Fruit fly (Drosophila melanogaster) whole organism, embryonic: ENCODE results near the gene CG13653.
A peak's percentile ranks its signal among the peaks of the same experiment; 100 is the strongest.

Experiments
- Antp ChIP-seq: fragments of 200-800 bp; sonication (Bioruptor generic); optimal IDR thresholded peaks from 3 replicates; lab custom pipeline; 2016; ENCODE audit warnings: missing biosample characterization, missing genetic modification characterization
- Awh ChIP-seq: fragments of 200-800 bp; sonication (Bioruptor generic); IDR thresholded peaks from 2 replicates; pipeline ENCODE4, ENCODE4 v1.3.6; 2022; ENCODE audit warnings: missing biosample characterization, missing genetic modification characterization
- Bteb2 ChIP-seq: fragments of 200-800 bp; sonication (Bioruptor generic); optimal IDR thresholded peaks from 2 replicates; lab custom pipeline; 2016; ENCODE audit warnings: missing biosample characterization, missing genetic modification characterization
- CG10959 ChIP-seq: fragments of 200-800 bp; sonication (Bioruptor generic); IDR thresholded peaks from 2 replicates; pipeline ENCODE4 v1.3.6; 2022; ENCODE audit warnings: missing biosample characterization, missing genetic modification characterization
- CG11247 ChIP-seq: fragments of 200-800 bp; sonication (Bioruptor generic); IDR thresholded peaks from 2 replicates; pipeline ENCODE4 v1.3.6; 2022; ENCODE audit warnings: missing biosample characterization, missing genetic modification characterization
- CG12104 ChIP-seq: fragments of 200-800 bp; sonication (Bioruptor generic); optimal IDR thresholded peaks from 3 replicates; lab custom pipeline; 2016; ENCODE audit warnings: missing biosample characterization, missing genetic modification characterization
- CG14710 ChIP-seq: fragments of 200-800 bp; sonication (Bioruptor generic); optimal IDR thresholded peaks from 3 replicates; lab custom pipeline; 2019; ENCODE audit warnings: missing biosample characterization, mild to moderate bottlenecking, missing genetic modification characterization, moderate library complexity
- CG15696 ChIP-seq: fragments of 200-800 bp; sonication (Bioruptor generic); optimal IDR thresholded peaks from 2 replicates; lab custom pipeline; 2019; ENCODE audit warnings: missing biosample characterization, mild to moderate bottlenecking, missing genetic modification characterization, moderate library complexity
- CG16863 ChIP-seq: fragments of 200-800 bp; sonication (Bioruptor generic); optimal IDR thresholded peaks from 3 replicates; lab custom pipeline; 2016; ENCODE audit warnings: missing biosample characterization, missing genetic modification characterization
- CG17829 ChIP-seq: fragments of 200-800 bp; optimal IDR thresholded peaks from 2 replicates; lab custom pipeline; 2019; ENCODE audit warnings: missing biosample characterization, mild to moderate bottlenecking, missing genetic modification characterization, moderate library complexity
- CG18011 ChIP-seq: fragments of 200-800 bp; sonication (Bioruptor generic); optimal IDR thresholded peaks from 2 replicates; lab custom pipeline; 2017; ENCODE audit warnings: missing biosample characterization, missing genetic modification characterization, mild to moderate bottlenecking, moderate library complexity, missing genotype
- CG18262 ChIP-seq: fragments of 200-800 bp; optimal IDR thresholded peaks from 3 replicates; lab custom pipeline; 2019; ENCODE audit warnings: missing biosample characterization, mild to moderate bottlenecking, missing genetic modification characterization, moderate library complexity
- CG18599 ChIP-seq: fragments of 200-800 bp; sonication (Bioruptor generic); optimal IDR thresholded peaks from 3 replicates; lab custom pipeline; 2017; ENCODE audit warnings: missing biosample characterization, missing genetic modification characterization, mild to moderate bottlenecking, moderate library complexity, missing genetic modification reagents
- CG2678 ChIP-seq: fragments of 200-800 bp; sonication (Bioruptor generic); optimal IDR thresholded peaks from 3 replicates; lab custom pipeline; 2019; ENCODE audit warnings: missing biosample characterization, mild to moderate bottlenecking, missing genetic modification characterization, moderate library complexity
- CG33213 ChIP-seq: fragments of 200-800 bp; sonication (Bioruptor generic); optimal IDR thresholded peaks from 3 replicates; lab custom pipeline; 2016; ENCODE audit warnings: missing biosample characterization, missing genetic modification characterization
- CG34376 ChIP-seq: fragments of 200-800 bp; sonication (Bioruptor generic); optimal IDR thresholded peaks from 2 replicates; lab custom pipeline; 2018; ENCODE audit warnings: missing biosample characterization, mild to moderate bottlenecking, missing genetic modification characterization
- CG4730 ChIP-seq: fragments of 200-800 bp; sonication (Bioruptor generic); IDR thresholded peaks from 2 replicates; pipeline ENCODE4 v1.3.6; 2022; ENCODE audit warnings: missing biosample characterization, missing genetic modification characterization
- CG5245 ChIP-seq: fragments of 200-800 bp; sonication (Bioruptor generic); optimal IDR thresholded peaks from 3 replicates; lab custom pipeline; 2016; ENCODE audit warnings: missing biosample characterization, missing genetic modification characterization
- CG7786 ChIP-seq: fragments of 200-800 bp; sonication (Bioruptor generic); optimal IDR thresholded peaks from 2 replicates; lab custom pipeline; 2016; ENCODE audit warnings: missing biosample characterization, missing genetic modification characterization
- CG7839 ChIP-seq: fragments of 200-800 bp; sonication (Bioruptor generic); optimal IDR thresholded peaks from 3 replicates; lab custom pipeline; 2018; ENCODE audit warnings: missing biosample characterization, mild to moderate bottlenecking, missing genetic modification characterization, moderate library complexity
- CG8089 ChIP-seq: fragments of 200-800 bp; sonication (Bioruptor generic); optimal IDR thresholded peaks from 3 replicates; lab custom pipeline; 2016; ENCODE audit warnings: missing biosample characterization, missing genetic modification characterization
- CG8359 ChIP-seq: fragments of 200-800 bp; sonication (Bioruptor generic); optimal IDR thresholded peaks from 2 replicates; lab custom pipeline; 2017; ENCODE audit warnings: missing biosample characterization, mild to moderate bottlenecking, missing genetic modification characterization, borderline replicate concordance
- CG9797 ChIP-seq: fragments of 200-800 bp; sonication (Bioruptor generic); optimal IDR thresholded peaks from 3 replicates; lab custom pipeline; 2018; ENCODE audit warnings: missing biosample characterization, mild to moderate bottlenecking, missing genetic modification characterization
- HLH3B ChIP-seq: fragments of 200-800 bp; sonication (Bioruptor generic); IDR thresholded peaks from 2 replicates; pipeline ENCODE4 v1.3.6; 2022; ENCODE audit warnings: missing biosample characterization, missing genetic modification characterization
- Hr39 ChIP-seq: fragments of >200 bp; optimal IDR thresholded peaks from 2 replicates; lab custom pipeline; 2017
- MBD-R2 ChIP-seq: fragments of 200-800 bp; sonication (Bioruptor generic); IDR thresholded peaks from 2 replicates; pipeline ENCODE4 v1.3.6; 2022; ENCODE audit warnings: missing biosample characterization, missing genetic modification characterization
- Neu2 ChIP-seq: fragments of 200-800 bp; sonication (Bioruptor generic); optimal IDR thresholded peaks from 3 replicates; lab custom pipeline; 2016; ENCODE audit warnings: missing biosample characterization, missing genetic modification characterization, borderline replicate concordance
- Opbp ChIP-seq: fragments of 200-800 bp; sonication (Bioruptor generic); IDR thresholded peaks from 3 replicates; pipeline ENCODE4 v1.3.6; 2022; ENCODE audit warnings: missing biosample characterization, missing genetic modification characterization; ENCODE audit not compliant: partially characterized antibody
- Pdp1 ChIP-seq, 2 experiments: fragments of 200-800 bp; sonication (Bioruptor generic); optimal IDR thresholded peaks; 3 replicates each; lab custom pipeline; 2016; ENCODE audit warnings: missing biosample characterization in 2 of 2, missing genetic modification characterization in 2 of 2, mild to moderate bottlenecking in 1 of 2, moderate library complexity in 1 of 2
- Rfx ChIP-seq: fragments of 200-800 bp; sonication (Bioruptor generic); IDR thresholded peaks from 2 replicates; pipeline ENCODE4 v1.3.6; 2022; ENCODE audit warnings: missing biosample characterization, missing genetic modification characterization
- Ssrp ChIP-seq: fragments of 200-800 bp; sonication (Bioruptor generic); optimal IDR thresholded peaks from 2 replicates; lab custom pipeline; 2018; ENCODE audit warnings: missing biosample characterization, mild to moderate bottlenecking, missing genetic modification characterization, moderate library complexity
- YL-1 ChIP-seq: fragments of 200-800 bp; sonication (Bioruptor generic); optimal IDR thresholded peaks from 3 replicates; lab custom pipeline; 2017; ENCODE audit warnings: missing biosample characterization, mild to moderate bottlenecking, missing genetic modification characterization
- bcd ChIP-seq: fragments of 200-800 bp; sonication (Bioruptor generic); optimal IDR thresholded peaks from 2 replicates; lab custom pipeline; 2017; ENCODE audit warnings: missing biosample characterization, mild to moderate bottlenecking, missing genetic modification characterization
- cato ChIP-seq: fragments of 200-800 bp; sonication (Bioruptor generic); optimal IDR thresholded peaks from 2 replicates; lab custom pipeline; 2016; ENCODE audit warnings: missing biosample characterization, missing genetic modification characterization, borderline replicate concordance
- danr ChIP-seq: fragments of 200-800 bp; sonication (Bioruptor generic); IDR thresholded peaks from 2 replicates; pipeline ENCODE4 v1.3.6; 2022; ENCODE audit warnings: missing biosample characterization, missing genetic modification characterization
- dati ChIP-seq: fragments of 200-800 bp; sonication (Bioruptor generic); IDR thresholded peaks from 2 replicates; pipeline ENCODE4 v1.3.6; 2022; ENCODE audit warnings: missing biosample characterization, missing genetic modification characterization
- dmrt11E ChIP-seq: fragments of 200-800 bp; sonication (Bioruptor generic); optimal IDR thresholded peaks from 3 replicates; lab custom pipeline; 2018; ENCODE audit warnings: missing biosample characterization, mild to moderate bottlenecking, missing genetic modification characterization, moderate library complexity
- dmrt99B ChIP-seq: fragments of 200-800 bp; sonication (Bioruptor generic); optimal IDR thresholded peaks from 2 replicates; lab custom pipeline; 2018; ENCODE audit warnings: missing biosample characterization, mild to moderate bottlenecking, missing genetic modification characterization, moderate library complexity
- inv ChIP-seq: fragments of 200-800 bp; sonication (Bioruptor generic); IDR thresholded peaks from 2 replicates; pipeline ENCODE4 v1.3.6; 2022; ENCODE audit warnings: missing biosample characterization, missing genetic modification characterization; ENCODE audit not compliant: partially characterized antibody
- lilli ChIP-seq: fragments of 200-800 bp; sonication (Bioruptor generic); optimal IDR thresholded peaks from 3 replicates; lab custom pipeline; 2016; ENCODE audit warnings: missing biosample characterization, missing genetic modification characterization
- lov ChIP-seq, 2 experiments: fragments of 200-800 bp in 1 of 2; fragments of >200 bp in 1 of 2; sonication (Bioruptor generic) in 1 of 2; IDR thresholded peaks in 1 of 2; optimal IDR thresholded peaks in 1 of 2; 2 replicates in 1 of 2; 3 replicates in 1 of 2; pipeline versions ENCODE4 v1.3.6 to Lab custom; 2017 to 2022; ENCODE audit warnings: missing biosample characterization in 1 of 2, missing genetic modification characterization in 1 of 2
- nom ChIP-seq: fragments of 200-800 bp; sonication (Bioruptor generic); optimal IDR thresholded peaks from 2 replicates; lab custom pipeline; 2017; ENCODE audit warnings: missing biosample characterization, missing genetic modification characterization, mild to moderate bottlenecking, moderate library complexity, missing genetic modification reagents
- pho ChIP-seq: fragments of 200-800 bp; sonication (Bioruptor generic); optimal IDR thresholded peaks from 2 replicates; lab custom pipeline; 2016; ENCODE audit warnings: missing biosample characterization, missing genetic modification characterization
- prd ChIP-seq, 3 experiments: fragments of >200 bp in 2 of 3; fragments of 200-800 bp in 1 of 3; sonication (Bioruptor generic) in 1 of 3; optimal IDR thresholded peaks in 2 of 3; IDR thresholded peaks in 1 of 3; 2 replicates in 2 of 3; 3 replicates in 1 of 3; pipeline versions ENCODE4 v1.3.6 to Lab custom; 2017 to 2022; ENCODE audit warnings: missing biosample characterization in 1 of 3, missing genetic modification characterization in 1 of 3
- sima ChIP-seq: fragments of 200-800 bp; sonication (Bioruptor generic); optimal IDR thresholded peaks from 2 replicates; lab custom pipeline; 2016; ENCODE audit warnings: missing biosample characterization, missing genetic modification characterization
- slbo ChIP-seq: fragments of 200-800 bp; sonication (Bioruptor generic); IDR thresholded peaks from 2 replicates; pipeline ENCODE4 v1.3.6; 2022; ENCODE audit warnings: missing biosample characterization, missing genetic modification characterization
- so ChIP-seq: fragments of 200-800 bp; sonication (Bioruptor generic); IDR thresholded peaks from 3 replicates; pipeline ENCODE4 v1.3.6; 2022; ENCODE audit warnings: missing biosample characterization, missing genetic modification characterization
- vvl ChIP-seq: fragments of 200-800 bp; sonication (Bioruptor generic); IDR thresholded peaks from 2 replicates; pipeline ENCODE4 v1.3.6; 2022; ENCODE audit warnings: missing biosample characterization, missing genetic modification characterization
- wek ChIP-seq: fragments of 200-800 bp; sonication (Bioruptor generic); optimal IDR thresholded peaks from 3 replicates; lab custom pipeline; 2018; ENCODE audit warnings: missing biosample characterization, mild to moderate bottlenecking, missing genetic modification characterization, moderate library complexity
- zfh1 ChIP-seq: fragments of 200-800 bp; sonication (Bioruptor generic); IDR thresholded peaks from 3 replicates; pipeline ENCODE4 v1.3.6; 2022; ENCODE audit warnings: missing biosample characterization, missing genetic modification characterization

Gene CG13653

DNA sequence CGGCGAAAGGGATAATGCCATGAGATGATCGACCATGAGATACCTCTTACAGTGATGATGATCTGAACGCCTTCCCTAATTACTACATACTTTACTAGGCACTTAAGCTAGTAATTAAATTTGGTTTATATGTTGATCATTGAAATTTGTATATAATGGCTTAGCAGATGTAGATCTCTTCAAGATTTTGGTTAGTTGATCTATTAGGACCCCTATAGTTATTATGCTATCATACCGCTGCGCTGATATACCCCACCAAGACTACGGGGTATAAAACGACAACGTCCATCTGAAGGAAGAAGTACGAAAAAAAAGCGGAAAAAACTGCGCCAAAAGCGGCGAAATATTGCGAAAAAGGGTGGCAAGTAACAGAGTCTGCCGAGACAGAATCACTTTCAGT lies 21.1 kb upstream of the CG13653 start (continued):
- no peak for TF ChIP-seq CG18011 (GFP tag; lab: Kevin White, UChicago)
- no peak for TF ChIP-seq dati (GFP tag; lab: Robert Waterston, UW)
- TF ChIP-seq Antp (GFP tag; lab: Kevin White, UChicago): no peak
- peak; percentile 40 for TF ChIP-seq CG18599 (GFP tag; lab: Kevin White, UChicago)
- no peak for TF ChIP-seq HLH3B (GFP tag; lab: Robert Waterston, UW)
- no peak for TF ChIP-seq Rfx (GFP tag; lab: Robert Waterston, UW)
- no peak for TF ChIP-seq CG12104 (GFP tag; lab: Kevin White, UChicago)
- no peak for TF ChIP-seq CG8359 (GFP tag; lab: Kevin White, UChicago)
- no peak for TF ChIP-seq sima (GFP tag; lab: Kevin White, UChicago)
- TF ChIP-seq CG8089: no peak
- peak; percentile 15 for TF ChIP-seq CG5245 (GFP tag; lab: Kevin White, UChicago)
- TF ChIP-seq danr: peak; percentile 8; the same call in 1 of the 2 replicates
- TF ChIP-seq Neu2 (GFP tag; lab: Kevin White, UChicago): no peak
- TF ChIP-seq lilli (GFP tag; lab: Kevin White, UChicago): no peak
- TF ChIP-seq CG7786 (GFP tag; lab: Kevin White, UChicago): no peak
- peak; percentile 66 for TF ChIP-seq CG15696 (tag; lab: Kevin White, UChicago)
- TF ChIP-seq CG17829 (tag; lab: Kevin White, UChicago): peak; percentile 57
- peak; percentile 39 for TF ChIP-seq dmrt99B
- TF ChIP-seq Pdp1 (GFP tag; optimal IDR thresholded peaks at IDR 0.05; lab: Kevin White, UChicago): peak in 1 of 2 experiments; percentile 37
- no peak for TF ChIP-seq pho (GFP tag; lab: Kevin White, UChicago)
- TF ChIP-seq cato (GFP tag; lab: Kevin White, UChicago): no peak
- peak; percentile 9 for TF ChIP-seq nom
- no peak for TF ChIP-seq YL-1 (GFP tag; lab: Kevin White, UChicago)
- TF ChIP-seq Bteb2 (GFP tag; lab: Kevin White, UChicago): no peak
- 0 out of 2 replicates have a peak, but pooled peaks have one; percentile 24 for TF ChIP-seq vvl
- peak; percentile 20 for TF ChIP-seq bcd
- no peak for TF ChIP-seq CG4730 (GFP tag; lab: Robert Waterston, UW)
- TF ChIP-seq wek (GFP tag; lab: Kevin White, UChicago): no peak
- peak; percentile 55 for TF ChIP-seq CG14710
- TF ChIP-seq CG11247 (GFP tag; lab: Robert Waterston, UW): no peak
- TF ChIP-seq so (GFP tag; lab: Robert Waterston, UW): no peak
- no peak for TF ChIP-seq MBD-R2 (GFP tag; lab: Robert Waterston, UW)
- TF ChIP-seq CG16863 (GFP tag; lab: Kevin White, UChicago): no peak
- no peak for TF ChIP-seq inv (GFP tag; lab: Robert Waterston, UW)
- TF ChIP-seq CG10959: 0 out of 2 replicates have a peak, but pooled peaks have one; percentile 14
- TF ChIP-seq lov (optimal IDR thresholded peaks at IDR 0.05; lab: Kevin White, UChicago): no peak
- TF ChIP-seq lov (GFP tag; IDR thresholded peaks at IDR 0.05; lab: Robert Waterston, UW): no peak
- TF ChIP-seq Hr39: no peak
- no peak for TF ChIP-seq Opbp (GFP tag; lab: Robert Waterston, UW)
- no peak for TF ChIP-seq Awh (GFP tag; lab: Robert Waterston, UW)
- TF ChIP-seq zfh1 (GFP tag; lab: Robert Waterston, UW): peak; percentile 21; the same call in 1 of the 3 replicates
- no peak for TF ChIP-seq slbo
- no peak for TF ChIP-seq CG34376 (GFP tag; lab: Kevin White, UChicago)
- peak; percentile 2 for TF ChIP-seq Ssrp (tag; lab: Kevin White, UChicago)
- TF ChIP-seq CG9797 (GFP tag; lab: Kevin White, UChicago): no peak
- TF ChIP-seq CG7839: peak; percentile 40
- TF ChIP-seq CG33213 (GFP tag; lab: Kevin White, UChicago): no peak
- peak; percentile 70 for TF ChIP-seq CG18262 (tag; lab: Kevin White, UChicago)
- peak; percentile 46 for TF ChIP-seq CG2678 (tag; lab: Kevin White, UChicago)
- no peak for TF ChIP-seq prd (optimal IDR thresholded peaks at IDR 0.05; lab: Kevin White, UChicago)
- peak; percentile 57 for TF ChIP-seq prd (GFP tag; IDR thresholded peaks at IDR 0.05; lab: Robert Waterston, UW)
- peak; percentile 71 for TF ChIP-seq dmrt11E (tag; lab: Kevin White, UChicago)
